Fruit fly (Drosophila melanogaster) whole organism, embryonic: Measurements from ENCODE around the gene CG43248.

Experiments used
- Ada2b ChIP-seq: fragments of 200-800 bp; sonication (Bioruptor generic); IDR thresholded peaks from 2 replicates; pipeline ENCODE4 v1.3.6; 2022; ENCODE audit warnings: missing biosample characterization, missing genetic modification characterization
- Bteb2 ChIP-seq: fragments of 200-800 bp; sonication (Bioruptor generic); optimal IDR thresholded peaks from 2 replicates; lab custom pipeline; 2016; ENCODE audit warnings: missing biosample characterization, missing genetic modification characterization
- CG10267 ChIP-seq: fragments of 200-800 bp; sonication (Bioruptor generic); optimal IDR thresholded peaks from 2 replicates; lab custom pipeline; 2018; ENCODE audit warnings: missing biosample characterization, mild to moderate bottlenecking, missing genetic modification characterization, moderate library complexity
- CG11398 ChIP-seq: fragments of 200-800 bp; sonication (Bioruptor generic); optimal IDR thresholded peaks from 2 replicates; lab custom pipeline; 2016; ENCODE audit warnings: missing biosample characterization, missing genetic modification characterization
- CG13775 ChIP-seq: fragments of 200-800 bp; sonication (Bioruptor generic); optimal IDR thresholded peaks from 3 replicates; lab custom pipeline; 2017; ENCODE audit warnings: missing biosample characterization, mild to moderate bottlenecking, missing genetic modification characterization
- CG14965 ChIP-seq: fragments of 200-800 bp; sonication (Bioruptor generic); optimal IDR thresholded peaks from 2 replicates; lab custom pipeline; 2016; ENCODE audit warnings: missing biosample characterization, missing genetic modification characterization, borderline replicate concordance
- CG1529 ChIP-seq: fragments of 200-800 bp; sonication (Bioruptor generic); optimal IDR thresholded peaks from 3 replicates; lab custom pipeline; 2018; ENCODE audit warnings: missing biosample characterization, missing genetic modification characterization
- CG15696 ChIP-seq: fragments of 200-800 bp; sonication (Bioruptor generic); optimal IDR thresholded peaks from 2 replicates; lab custom pipeline; 2019; ENCODE audit warnings: missing biosample characterization, mild to moderate bottlenecking, missing genetic modification characterization, moderate library complexity
- CG16863 ChIP-seq: fragments of 200-800 bp; sonication (Bioruptor generic); optimal IDR thresholded peaks from 3 replicates; lab custom pipeline; 2016; ENCODE audit warnings: missing biosample characterization, missing genetic modification characterization
- CG17385 ChIP-seq: fragments of 200-800 bp; sonication (Bioruptor generic); optimal IDR thresholded peaks from 3 replicates; lab custom pipeline; 2018; ENCODE audit warnings: missing biosample characterization, mild to moderate bottlenecking, missing genetic modification characterization
- CG18476 ChIP-seq: fragments of 200-800 bp; sonication (Bioruptor generic); optimal IDR thresholded peaks from 2 replicates; lab custom pipeline; 2016; ENCODE audit warnings: missing biosample characterization, mild to moderate bottlenecking, missing genetic modification characterization
- CG30403 ChIP-seq: fragments of 200-800 bp; sonication (Bioruptor generic); optimal IDR thresholded peaks from 3 replicates; lab custom pipeline; 2016; ENCODE audit warnings: missing biosample characterization, missing genetic modification characterization
- CG31441 ChIP-seq: fragments of 200-800 bp; sonication (Bioruptor generic); IDR thresholded peaks from 2 replicates; pipeline ENCODE4 v1.3.6; 2022; ENCODE audit warnings: missing biosample characterization, missing genetic modification characterization
- CG33213 ChIP-seq: fragments of 200-800 bp; sonication (Bioruptor generic); optimal IDR thresholded peaks from 3 replicates; lab custom pipeline; 2016; ENCODE audit warnings: missing biosample characterization, missing genetic modification characterization
- CG4360 ChIP-seq: fragments of 200-800 bp; sonication (Bioruptor generic); IDR thresholded peaks from 2 replicates; pipeline ENCODE4 v1.3.6; 2022; ENCODE audit warnings: missing biosample characterization, missing genetic modification characterization
- CG4854 ChIP-seq: fragments of 200-800 bp; sonication (Bioruptor generic); optimal IDR thresholded peaks from 2 replicates; lab custom pipeline; 2016; ENCODE audit warnings: missing biosample characterization, missing genetic modification characterization, inconsistent platforms
- CG5953 ChIP-seq: fragments of 200-800 bp; sonication (Bioruptor generic); IDR thresholded peaks from 2 replicates; pipeline ENCODE4 v1.3.6; 2022; ENCODE audit warnings: missing biosample characterization, missing genetic modification characterization
- CG6272 ChIP-seq: fragments of 200-800 bp; sonication (Bioruptor generic); IDR thresholded peaks from 2 replicates; pipeline ENCODE4 v1.3.6; 2022; ENCODE audit warnings: missing biosample characterization, missing genetic modification characterization
- CG9437 ChIP-seq: fragments of 200-800 bp; sonication (Bioruptor generic); optimal IDR thresholded peaks from 2 replicates; lab custom pipeline; 2018; ENCODE audit warnings: missing biosample characterization, mild to moderate bottlenecking, missing genetic modification characterization
- CG9609 ChIP-seq: fragments of 200-800 bp; sonication (Bioruptor generic); optimal IDR thresholded peaks from 3 replicates; lab custom pipeline; 2016; ENCODE audit warnings: missing biosample characterization, missing genetic modification characterization
- CTCF ChIP-seq: fragments of 200-800 bp; sonication (Bioruptor generic); optimal IDR thresholded peaks from 2 replicates; lab custom pipeline; 2017; ENCODE audit warnings: missing biosample characterization, mild to moderate bottlenecking, missing genetic modification characterization, moderate library complexity
- Dad ChIP-seq: fragments of 200-800 bp; sonication (Bioruptor generic); optimal IDR thresholded peaks from 3 replicates; lab custom pipeline; 2016; ENCODE audit warnings: missing biosample characterization, missing genetic modification characterization
- Dll ChIP-seq: fragments of 200-800 bp; sonication (Bioruptor generic); IDR thresholded peaks from 4 replicates; pipeline ENCODE4 v1.3.6; 2022; ENCODE audit warnings: missing biosample characterization, missing genetic modification characterization; ENCODE audit not compliant: partially characterized antibody
- Fer3 ChIP-seq: fragments of 200-800 bp; sonication (Bioruptor generic); optimal IDR thresholded peaks from 2 replicates; lab custom pipeline; 2018; ENCODE audit warnings: missing biosample characterization, mild to moderate bottlenecking, missing genetic modification characterization, moderate library complexity
- GATAe ChIP-seq: fragments of 200-800 bp; sonication (Bioruptor generic); conservative IDR thresholded peaks from 2 replicates; pipeline ENCODE4 v1.3.6; 2022; ENCODE audit warnings: missing biosample characterization, missing genetic modification characterization
- HHEX ChIP-seq: fragments of 200-800 bp; sonication (Bioruptor generic); optimal IDR thresholded peaks from 3 replicates; lab custom pipeline; 2017; ENCODE audit warnings: missing biosample characterization, mild to moderate bottlenecking, missing genetic modification characterization, missing genetic modification reagents
- HLHmδ ChIP-seq: fragments of 200-800 bp; sonication (Bioruptor generic); optimal IDR thresholded peaks from 2 replicates; lab custom pipeline; 2018; ENCODE audit warnings: missing biosample characterization, mild to moderate bottlenecking, missing genetic modification characterization, moderate library complexity
- Kr ChIP-seq: fragments of 200-800 bp; sonication (Bioruptor generic); optimal IDR thresholded peaks from 2 replicates; lab custom pipeline; 2017; ENCODE audit warnings: missing biosample characterization, mild to moderate bottlenecking, missing genetic modification characterization
- Lhr ChIP-seq: fragments of 200-800 bp; sonication (Bioruptor generic); optimal IDR thresholded peaks from 3 replicates; lab custom pipeline; 2017; ENCODE audit warnings: mild to moderate bottlenecking, missing biosample characterization, missing genetic modification reagents, missing genetic modification characterization
- Myb ChIP-seq: fragments of 200-800 bp; sonication (Bioruptor generic); optimal IDR thresholded peaks from 2 replicates; lab custom pipeline; 2016; ENCODE audit warnings: missing biosample characterization, missing genetic modification characterization
- Oli ChIP-seq: fragments of 200-800 bp; sonication (Bioruptor generic); optimal IDR thresholded peaks from 2 replicates; lab custom pipeline; 2018; ENCODE audit warnings: missing biosample characterization, mild to moderate bottlenecking, missing genetic modification characterization, moderate library complexity
- Ptx1 ChIP-seq: fragments of 200-800 bp; sonication (Bioruptor generic); IDR thresholded peaks from 2 replicates; pipeline ENCODE4 v1.3.6; 2022; ENCODE audit warnings: missing biosample characterization, missing genetic modification characterization
- Ravus ChIP-seq: fragments of 200-800 bp; sonication (Bioruptor generic); IDR thresholded peaks from 2 replicates; pipeline ENCODE4 v1.3.6; 2022; ENCODE audit warnings: missing biosample characterization, missing genetic modification characterization
- TFAM ChIP-seq: fragments of 200-800 bp; sonication (Bioruptor generic); optimal IDR thresholded peaks from 2 replicates; lab custom pipeline; 2017; ENCODE audit warnings: missing biosample characterization, missing genetic modification characterization, inconsistent platforms
- ab ChIP-seq: fragments of 200-800 bp; sonication (Bioruptor generic); optimal IDR thresholded peaks from 2 replicates; lab custom pipeline; 2016; ENCODE audit warnings: missing biosample characterization, missing genetic modification characterization
- amos ChIP-seq: fragments of 200-800 bp; sonication (Bioruptor generic); IDR thresholded peaks from 2 replicates; pipeline ENCODE4 v1.3.6; 2022; ENCODE audit warnings: missing biosample characterization, missing genetic modification characterization; ENCODE audit not compliant: partially characterized antibody
- ap ChIP-seq: fragments of 200-800 bp; sonication (Bioruptor generic); IDR thresholded peaks from 2 replicates; pipeline ENCODE4 v1.3.6; 2022; ENCODE audit warnings: missing biosample characterization, missing genetic modification characterization
- ase ChIP-seq: fragments of 200-800 bp; sonication (Bioruptor generic); IDR thresholded peaks from 3 replicates; pipeline ENCODE4 v1.3.6; 2022; ENCODE audit warnings: missing biosample characterization, missing genetic modification characterization
- bbx ChIP-seq: fragments of 200-800 bp; sonication (Bioruptor generic); IDR thresholded peaks from 2 replicates; pipeline ENCODE4 v1.3.6; 2022; ENCODE audit warnings: missing biosample characterization, missing genetic modification characterization; ENCODE audit not compliant: partially characterized antibody
- emc ChIP-seq: fragments of 200-800 bp; sonication (Bioruptor generic); optimal IDR thresholded peaks from 2 replicates; lab custom pipeline; 2016; ENCODE audit warnings: missing biosample characterization, missing genetic modification characterization
- ftz-f1 ChIP-seq: fragments of 200-800 bp; sonication (Bioruptor generic); optimal IDR thresholded peaks from 2 replicates; lab custom pipeline; 2016; ENCODE audit warnings: missing biosample characterization, missing genetic modification characterization
- gcm2 ChIP-seq: fragments of 200-800 bp; sonication (Bioruptor generic); optimal IDR thresholded peaks from 2 replicates; lab custom pipeline; 2016; ENCODE audit warnings: missing biosample characterization, missing genetic modification characterization
- gsb ChIP-seq: fragments of 200-800 bp; sonication (Bioruptor generic); IDR thresholded peaks from 2 replicates; pipeline ENCODE4 v1.3.6; 2022; ENCODE audit warnings: missing biosample characterization, missing genetic modification characterization
- jumu ChIP-seq: fragments of 200-800 bp; sonication (Bioruptor generic); optimal IDR thresholded peaks from 3 replicates; lab custom pipeline; 2016; ENCODE audit warnings: missing biosample characterization, missing genetic modification characterization
- row ChIP-seq: fragments of 200-800 bp; sonication (Bioruptor generic); IDR thresholded peaks from 3 replicates; pipeline ENCODE4 v1.3.6; 2022; ENCODE audit warnings: missing biosample characterization, missing genetic modification characterization
- sim ChIP-seq: fragments of 200-800 bp; sonication (Bioruptor generic); IDR thresholded peaks from 2 replicates; pipeline ENCODE4 v1.3.6; 2022; ENCODE audit warnings: missing biosample characterization, missing genetic modification characterization
- slou ChIP-seq: fragments of 200-800 bp; sonication (Bioruptor generic); optimal IDR thresholded peaks from 3 replicates; lab custom pipeline; 2016; ENCODE audit warnings: missing biosample characterization, missing genetic modification characterization
- sr ChIP-seq: fragments of 200-800 bp; sonication (Bioruptor generic); IDR thresholded peaks from 3 replicates; pipeline ENCODE4 v1.3.6; 2022; ENCODE audit warnings: missing biosample characterization, missing genetic modification characterization
- tx ChIP-seq: fragments of 200-800 bp; sonication (Bioruptor generic); optimal IDR thresholded peaks from 2 replicates; lab custom pipeline; 2016; ENCODE audit warnings: missing biosample characterization, missing genetic modification characterization
- wdn ChIP-seq: fragments of 200-800 bp; sonication (Bioruptor generic); IDR thresholded peaks from 2 replicates; pipeline ENCODE4 v1.3.6; 2022; ENCODE audit warnings: missing biosample characterization, missing genetic modification characterization
- z ChIP-seq: fragments of 200-800 bp; sonication (Bioruptor generic); IDR thresholded peaks from 3 replicates; pipeline ENCODE4 v1.3.6; 2022; ENCODE audit warnings: missing biosample characterization, missing genetic modification characterization

Gene CG43248

DNA sequence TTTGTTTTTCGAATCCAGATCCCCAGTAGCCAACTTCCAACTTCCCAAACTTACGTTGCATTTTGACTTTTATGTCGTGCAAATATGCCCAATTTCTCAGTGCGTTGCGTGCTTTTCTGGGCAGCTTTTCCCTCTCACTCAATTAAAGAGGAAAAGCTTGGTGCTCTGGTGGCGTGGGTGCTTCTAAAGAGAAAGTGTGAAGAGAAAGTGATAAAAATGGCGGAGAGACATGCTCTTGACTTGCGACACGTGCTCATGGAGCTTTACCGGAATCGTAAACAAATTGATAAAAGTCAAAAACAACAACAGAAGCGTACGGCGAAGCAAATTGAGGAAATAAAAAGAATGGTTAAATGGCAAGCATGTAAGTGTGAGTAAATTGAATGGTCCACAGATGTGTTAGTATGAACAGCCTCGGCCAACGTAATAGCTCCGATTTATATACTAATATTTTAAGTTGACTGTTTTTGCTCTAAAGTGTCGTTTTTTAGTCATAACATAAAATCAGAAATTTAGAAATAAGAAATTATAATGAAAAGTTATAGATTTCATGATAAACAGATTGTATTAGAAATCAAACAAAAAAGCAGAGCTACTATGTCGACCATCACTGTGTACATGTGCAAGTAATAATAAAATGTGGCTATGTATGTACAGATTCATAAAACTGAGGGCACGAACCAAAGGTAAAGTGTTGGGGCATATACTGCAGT is 37.2 kb downstream of the CG43248 start (continued):
- no peak for TF ChIP-seq HLHmδ
- TF ChIP-seq GATAe (GFP tag; lab: Robert Waterston, UW) = no peak
- TF ChIP-seq CG16863 (GFP tag; lab: Kevin White, UChicago) = no peak
- no peak for TF ChIP-seq tx (GFP tag; lab: Kevin White, UChicago)
- no peak for TF ChIP-seq CTCF (GFP tag; lab: Kevin White, UChicago)
- peak; percentile 14 for TF ChIP-seq CG13775
- TF ChIP-seq Oli (tag; lab: Kevin White, UChicago) = peak; percentile 35
- peak; percentile 58; the same call in 1 of the 2 replicates for TF ChIP-seq CG31441
- TF ChIP-seq CG17385 (GFP tag; lab: Kevin White, UChicago) = no peak
- TF ChIP-seq bbx (GFP tag; lab: Robert Waterston, UW) = no peak
- TF ChIP-seq Kr (GFP tag; lab: Kevin White, UChicago) = no peak
- no peak for TF ChIP-seq CG9437
- TF ChIP-seq CG15696 (tag; lab: Kevin White, UChicago) = no peak
- no peak for TF ChIP-seq CG4360
- TF ChIP-seq row (GFP tag; lab: Robert Waterston, UW) = peak; percentile 63
- no peak for TF ChIP-seq emc (GFP tag; lab: Kevin White, UChicago)
- no peak for TF ChIP-seq HHEX (GFP tag; lab: Kevin White, UChicago)
- TF ChIP-seq sim (GFP tag; lab: Robert Waterston, UW) = no peak
- no peak for TF ChIP-seq CG33213 (GFP tag; lab: Kevin White, UChicago)
- no peak for TF ChIP-seq slou
- TF ChIP-seq Ada2b = 0 out of 2 replicates have a peak, but pooled peaks have one; percentile 36
- TF ChIP-seq Fer3 = no peak
- TF ChIP-seq CG30403 = peak; percentile 7
- no peak for TF ChIP-seq CG6272 (GFP tag; lab: Robert Waterston, UW)
- TF ChIP-seq amos (GFP tag; lab: Robert Waterston, UW) = no peak
- TF ChIP-seq jumu = no peak
- TF ChIP-seq CG5953 (GFP tag; lab: Robert Waterston, UW) = no peak
- no peak for TF ChIP-seq gcm2
- TF ChIP-seq CG4854 (GFP tag; lab: Kevin White, UChicago) = no peak
- peak; percentile 8 for TF ChIP-seq CG18476 (GFP tag; lab: Kevin White, UChicago)
- no peak for TF ChIP-seq CG14965 (GFP tag; lab: Kevin White, UChicago)
- TF ChIP-seq CG10267 (tag; lab: Kevin White, UChicago) = peak; percentile 28
- peak; percentile 53; the same call in 2 of the 3 replicates for TF ChIP-seq sr
- TF ChIP-seq TFAM (GFP tag; lab: Kevin White, UChicago) = no peak
- no peak for TF ChIP-seq wdn (GFP tag; lab: Robert Waterston, UW)
- no peak for TF ChIP-seq Myb (GFP tag; lab: Kevin White, UChicago)
- TF ChIP-seq CG11398 (GFP tag; lab: Kevin White, UChicago) = no peak
- TF ChIP-seq CG1529 (GFP tag; lab: Kevin White, UChicago) = no peak
- no peak; the same call in 1 of the 2 replicates for TF ChIP-seq Ravus (GFP tag; lab: Robert Waterston, UW)
- TF ChIP-seq Bteb2 = no peak
- no peak for TF ChIP-seq gsb
- TF ChIP-seq Dll (GFP tag; lab: Robert Waterston, UW) = no peak
- TF ChIP-seq CG9609 (GFP tag; lab: Kevin White, UChicago) = no peak
- peak; percentile 52; the same call in 1 of the 2 replicates for TF ChIP-seq Ptx1
- TF ChIP-seq ase (GFP tag; lab: Robert Waterston, UW) = no peak; the same call in 2 of the 3 replicates
- no peak for TF ChIP-seq Dad (GFP tag; lab: Kevin White, UChicago)
- TF ChIP-seq z (GFP tag; lab: Robert Waterston, UW) = no peak
- no peak for TF ChIP-seq ab (GFP tag; lab: Kevin White, UChicago)
- no peak for TF ChIP-seq ftz-f1
- 0 out of 2 replicates have a peak, but pooled peaks have one; percentile 37 for TF ChIP-seq ap (GFP tag; lab: Robert Waterston, UW)
- TF ChIP-seq Lhr (GFP tag; lab: Kevin White, UChicago) = no peak
